Fruit fly (Drosophila melanogaster): Measurements from ENCODE around the gene skl.
A peak's percentile ranks its signal among the peaks of the same experiment; 100 is the strongest.

skl gene

dm6 chr3L:18405569-18406358 is 34.0 kb downstream of the skl start (continued):
- TF ChIP-seq CG18262 (tag; optimal IDR thresholded peaks at IDR 0.05) (peak; percentile 32), CG15479 (GFP tag; optimal IDR thresholded peaks at IDR 0.05) (peak; percentile 24), C15 (GFP tag; IDR thresholded peaks at IDR 0.05) (no peak), odd (GFP tag; optimal IDR thresholded peaks at IDR 0.05) (no peak), chif (GFP tag; optimal IDR thresholded peaks at IDR 0.05) (peak in 1 of 2 experiments; percentile 26), CG10321 (GFP tag; IDR thresholded peaks at IDR 0.05) (0 out of 2 replicates have a peak, but pooled peaks have one; percentile 10), CG6272 (GFP tag; IDR thresholded peaks at IDR 0.05) (no peak), slbo (GFP tag; IDR thresholded peaks at IDR 0.05) (no peak), sc (optimal IDR thresholded peaks at IDR 0.05) (no peak), sc (GFP tag; optimal IDR thresholded peaks at IDR 0.05) (no peak), vvl (GFP tag; IDR thresholded peaks at IDR 0.05) (no peak), ap (GFP tag; IDR thresholded peaks at IDR 0.05) (no peak), CG2199 (GFP tag; IDR thresholded peaks at IDR 0.05) (0 out of 3 replicates have a peak, but pooled peaks have one; percentile 17), scrt (GFP tag; optimal IDR thresholded peaks at IDR 0.05) (no peak), en (GFP tag; optimal IDR thresholded peaks at IDR 0.05) (no peak), phol (tag; optimal IDR thresholded peaks at IDR 0.05) (peak; percentile 4), Aef1 (GFP tag; IDR thresholded peaks at IDR 0.05) (no peak), cad (GFP tag; optimal IDR thresholded peaks at IDR 0.05) (no peak), CG3065 (GFP tag; optimal IDR thresholded peaks at IDR 0.05) (peak; percentile 72), CG3847 (GFP tag; IDR thresholded peaks at IDR 0.05) (no peak), CG15601 (tag; optimal IDR thresholded peaks at IDR 0.05) (no peak), CG4360 (GFP tag; IDR thresholded peaks at IDR 0.05) (no peak), cas (GFP tag; IDR thresholded peaks at IDR 0.05) (no peak), schlank (tag; optimal IDR thresholded peaks at IDR 0.05) (no peak), CG9727 (GFP tag; optimal IDR thresholded peaks at IDR 0.05) (peak; percentile 33), D (optimal IDR thresholded peaks at IDR 0.05) (no peak), D (GFP tag; optimal IDR thresholded peaks at IDR 0.05) (peak; percentile 2), stc (GFP tag; IDR thresholded peaks at IDR 0.05) (no peak), lov (optimal IDR thresholded peaks at IDR 0.05) (no peak), lov (GFP tag; IDR thresholded peaks at IDR 0.05) (no peak), Lim3 (GFP tag; IDR thresholded peaks at IDR 0.05) (no peak), CG4404 (GFP tag; IDR thresholded peaks at IDR 0.05) (no peak), lmd (GFP tag; IDR thresholded peaks at IDR 0.05) (0 out of 2 replicates have a peak, but pooled peaks have one; percentile 11), CG7839 (tag; optimal IDR thresholded peaks at IDR 0.05) (peak; percentile 20), salm (tag; optimal IDR thresholded peaks at IDR 0.05) (no peak), CG2712 (tag; optimal IDR thresholded peaks at IDR 0.05) (peak; percentile 37), CG34376 (GFP tag; optimal IDR thresholded peaks at IDR 0.05) (no peak), CG5180 (GFP tag; optimal IDR thresholded peaks at IDR 0.05) (no peak), CG11696 (GFP tag; IDR thresholded peaks at IDR 0.05) (no peak), CG15696 (tag; optimal IDR thresholded peaks at IDR 0.05) (peak; percentile 46), CG31388 (GFP tag; optimal IDR thresholded peaks at IDR 0.05) (no peak), dati (GFP tag; IDR thresholded peaks at IDR 0.05) (no peak), CG6689 (GFP tag; IDR thresholded peaks at IDR 0.05) (0 out of 2 replicates have a peak, but pooled peaks have one; percentile 17), CG31365 (tag; optimal IDR thresholded peaks at IDR 0.05) (no peak), CG17186 (GFP tag; optimal IDR thresholded peaks at IDR 0.05) (no peak), MTF-1 (GFP tag; optimal IDR thresholded peaks at IDR 0.05; ENCODE audit: borderline replicate concordance) (no peak), CTCF (GFP tag; optimal IDR thresholded peaks at IDR 0.05) (peak; percentile 76), cato (GFP tag; optimal IDR thresholded peaks at IDR 0.05; ENCODE audit: borderline replicate concordance) (no peak), CG31224 (GFP tag; IDR thresholded peaks at IDR 0.05) (no peak), Eip74EF (GFP tag; optimal IDR thresholded peaks at IDR 0.05) (no peak), H2.0 (GFP tag; IDR thresholded peaks at IDR 0.05) (no peak)

Measured in whole organism, embryonic.